Fruit fly (Drosophila melanogaster): Measurements from ENCODE around the gene elav.
A peak's percentile ranks its signal among the peaks of the same experiment; 100 is the strongest.

Gene elav

DNA sequence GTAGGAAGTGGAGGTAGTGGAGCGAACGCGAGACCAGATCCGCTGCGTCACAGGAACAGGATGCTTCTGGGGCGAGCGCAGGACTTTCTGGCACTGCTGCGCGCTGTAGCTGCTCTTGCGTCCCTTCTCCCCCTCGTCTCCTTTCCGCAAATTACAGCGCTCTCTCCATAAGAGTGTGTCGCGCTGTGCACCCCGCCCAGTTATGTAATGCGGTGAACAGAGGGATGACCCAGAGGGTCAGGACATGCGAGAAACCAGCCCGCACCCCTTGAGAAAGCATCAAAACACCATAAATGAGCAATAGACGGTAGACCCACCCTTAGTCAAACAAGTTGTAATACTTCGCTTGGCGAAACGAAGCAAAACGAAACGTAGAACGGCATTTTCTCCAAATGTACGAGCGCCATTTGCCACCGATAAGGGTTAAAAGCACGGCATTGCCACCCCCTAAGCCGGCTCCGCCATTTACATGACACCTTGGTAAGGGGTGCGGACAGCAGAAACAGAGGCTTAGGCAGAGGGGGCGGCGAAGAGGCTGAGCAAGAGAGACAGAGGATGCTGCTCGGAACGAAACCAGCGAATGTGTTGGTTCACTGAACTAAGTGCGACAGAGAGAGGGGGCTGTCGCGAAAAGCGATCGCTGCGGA is 2.7 kb downstream of the elav start (continued):
- TF ChIP-seq Tbp (GFP tag; optimal IDR thresholded peaks at IDR 0.05) = no peak
- no peak for TF ChIP-seq CG32772 (GFP tag; IDR thresholded peaks at IDR 0.05)
- TF ChIP-seq CG17186 (GFP tag; optimal IDR thresholded peaks at IDR 0.05) = no peak
- no peak for TF ChIP-seq tll (GFP tag; optimal IDR thresholded peaks at IDR 0.05)
- TF ChIP-seq Kr (GFP tag; optimal IDR thresholded peaks at IDR 0.05) = peak; percentile 87
- TF ChIP-seq fru (optimal IDR thresholded peaks at IDR 0.05) = no peak
- no peak for TF ChIP-seq twi (tag; optimal IDR thresholded peaks at IDR 0.05)
- no peak for TF ChIP-seq CG7556 (GFP tag; optimal IDR thresholded peaks at IDR 0.05)
- TF ChIP-seq abd-A (tag; optimal IDR thresholded peaks at IDR 0.05) = peak; percentile 97
- TF ChIP-seq CG3726 (GFP tag; IDR thresholded peaks at IDR 0.05) = no peak
- peak; percentile 80; the same call in 1 of the 2 replicates for TF ChIP-seq seq (GFP tag; IDR thresholded peaks at IDR 0.05)
- no peak for TF ChIP-seq trem (tag; optimal IDR thresholded peaks at IDR 0.05)
- no peak for TF ChIP-seq CG12744 (GFP tag; optimal IDR thresholded peaks at IDR 0.05)
- no peak for TF ChIP-seq Abd-B (GFP tag; optimal IDR thresholded peaks at IDR 0.05)
- TF ChIP-seq org-1 (GFP tag; optimal IDR thresholded peaks at IDR 0.05) = no peak
- no peak for TF ChIP-seq Ptx1 (GFP tag; IDR thresholded peaks at IDR 0.05)
- peak in 1 of 2 experiments; percentile 77 for TF ChIP-seq Pdp1 (GFP tag; optimal IDR thresholded peaks at IDR 0.05)
- no peak for TF ChIP-seq CG10147 (GFP tag; optimal IDR thresholded peaks at IDR 0.05)
- no peak for TF ChIP-seq Six4 (GFP tag; optimal IDR thresholded peaks at IDR 0.05)
- TF ChIP-seq lilli (GFP tag; optimal IDR thresholded peaks at IDR 0.05) = no peak
- TF ChIP-seq pzg (GFP tag; optimal IDR thresholded peaks at IDR 0.05) = no peak
- peak; percentile 26 for TF ChIP-seq CG10431 (GFP tag; optimal IDR thresholded peaks at IDR 0.05)
- TF ChIP-seq grn (GFP tag; optimal IDR thresholded peaks at IDR 0.05) = no peak
- TF ChIP-seq CG2199 (GFP tag; IDR thresholded peaks at IDR 0.05) = no peak
- TF ChIP-seq run (tag; optimal IDR thresholded peaks at IDR 0.05) = no peak
- no peak for TF ChIP-seq tap (tag; optimal IDR thresholded peaks at IDR 0.05)
- no peak for TF ChIP-seq CG18764 (GFP tag; optimal IDR thresholded peaks at IDR 0.05)
- TF ChIP-seq rib (GFP tag; IDR thresholded peaks at IDR 0.05) = peak; percentile 58; the same call in 1 of the 2 replicates
- no peak for TF ChIP-seq inv (GFP tag; IDR thresholded peaks at IDR 0.05; ENCODE audit: partially characterized antibody)
- no peak for TF ChIP-seq CG17829 (tag; optimal IDR thresholded peaks at IDR 0.05)
- TF ChIP-seq CG30431 (GFP tag; optimal IDR thresholded peaks at IDR 0.05) = no peak
- no peak for TF ChIP-seq CG18011 (GFP tag; optimal IDR thresholded peaks at IDR 0.05)
- no peak for TF ChIP-seq H15 (GFP tag; IDR thresholded peaks at IDR 0.05)
- TF ChIP-seq BtbVII (GFP tag; optimal IDR thresholded peaks at IDR 0.05) = no peak
- no peak for TF ChIP-seq eyg (GFP tag; optimal IDR thresholded peaks at IDR 0.05)
- TF ChIP-seq Camta (GFP tag; optimal IDR thresholded peaks at IDR 0.05) = no peak
- TF ChIP-seq Oaz (GFP tag; IDR thresholded peaks at IDR 0.05) = no peak
- TF ChIP-seq cato (GFP tag; optimal IDR thresholded peaks at IDR 0.05; ENCODE audit: borderline replicate concordance) = no peak
- no peak for TF ChIP-seq Chrac-16 (GFP tag; optimal IDR thresholded peaks at IDR 0.05)
- no peak for TF ChIP-seq CG5180 (GFP tag; optimal IDR thresholded peaks at IDR 0.05)
- TF ChIP-seq MESR4 (GFP tag; optimal IDR thresholded peaks at IDR 0.05) = no peak

DNA sequence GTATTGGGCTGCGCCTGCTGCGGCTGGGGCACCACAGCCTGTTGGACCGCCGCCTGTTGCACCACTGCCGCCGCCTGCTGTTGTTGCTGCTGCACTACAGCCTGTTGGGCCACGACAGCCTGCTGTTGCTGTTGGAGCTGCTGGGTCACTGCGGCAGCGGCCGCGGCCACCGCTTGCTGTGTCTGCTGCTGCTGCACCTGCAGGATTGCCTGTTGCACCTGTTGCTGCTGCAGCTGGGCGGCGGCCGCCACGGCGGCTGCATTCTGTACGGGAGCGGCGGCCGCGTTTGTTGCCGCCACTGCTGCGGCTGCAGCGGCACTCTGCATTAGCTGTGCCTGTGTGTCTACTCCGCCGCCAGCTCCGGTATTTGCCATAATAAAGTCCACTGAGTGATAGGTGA is 4.2 kb downstream of the elav start:
- TF ChIP-seq Blimp-1 (GFP tag; optimal IDR thresholded peaks at IDR 0.05) (no peak), Ets65A (GFP tag) (peak; percentile 77), gsb (GFP tag; IDR thresholded peaks at IDR 0.05) (no peak), cas (GFP tag; IDR thresholded peaks at IDR 0.05) (0 out of 2 replicates have a peak, but pooled peaks have one; percentile 17), pho (GFP tag; optimal IDR thresholded peaks at IDR 0.05) (no peak), ssp (GFP tag; IDR thresholded peaks at IDR 0.05) (no peak), CG12942 (GFP tag; optimal IDR thresholded peaks at IDR 0.05) (no peak), CG13894 (tag; optimal IDR thresholded peaks at IDR 0.05) (no peak), CG4854 (GFP tag; optimal IDR thresholded peaks at IDR 0.05) (no peak), CG6254 (GFP tag; optimal IDR thresholded peaks at IDR 0.05) (no peak), phol (tag; optimal IDR thresholded peaks at IDR 0.05) (no peak), Mad (GFP tag; optimal IDR thresholded peaks at IDR 0.05) (no peak), ac (GFP tag; optimal IDR thresholded peaks at IDR 0.05) (peak; percentile 55)

Data from whole organism, embryonic.